Worm (Caenorhabditis elegans): ENCODE data around the gene Y59H11AR.10.

Y59H11AR.10 gene

DNA sequence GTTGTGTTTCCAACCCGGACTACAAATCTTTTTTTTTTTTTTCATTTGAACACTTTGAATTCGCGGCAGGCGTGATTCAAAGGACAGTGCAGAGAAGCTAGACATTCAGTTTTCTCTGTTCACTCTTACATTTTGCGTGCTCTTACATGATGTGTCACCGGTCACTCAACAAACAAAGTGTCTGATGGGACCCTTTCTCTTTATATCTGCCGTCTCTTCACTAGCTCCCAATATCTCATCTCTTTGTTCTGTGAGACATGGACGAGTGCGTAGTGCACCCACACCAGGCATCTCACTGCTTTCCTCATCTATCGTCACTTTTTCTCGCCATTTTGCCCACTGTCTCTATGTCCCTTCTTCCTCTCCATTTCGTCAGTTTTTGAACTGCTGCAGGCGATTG, 15.9 kb upstream of the Y59H11AR.10 start (continued):
- TF ChIP-seq sdz-38 (tag; optimal IDR thresholded peaks at IDR 0.05) (no peak), dpff-1 (tag; optimal IDR thresholded peaks at IDR 0.05) (no peak), cebp-2 (GFP tag; IDR thresholded peaks at IDR 0.05) (no peak), madf-3 (GFP tag; IDR thresholded peaks at IDR 0.05) (no peak), dpl-1 (GFP tag; optimal IDR thresholded peaks at IDR 0.05) (no peak), hlh-26 (GFP tag; conservative IDR thresholded peaks at IDR 0.05) (no peak), Y79H2A.3 (GFP tag; conservative IDR thresholded peaks at IDR 0.05) (no peak), ztf-3 (GFP tag; optimal IDR thresholded peaks at IDR 0.05) (no peak), unc-130 (GFP tag; optimal IDR thresholded peaks at IDR 0.05) (no peak), zfh-2 (GFP tag; conservative IDR thresholded peaks at IDR 0.05) (no peak), bed-2 (GFP tag; IDR thresholded peaks at IDR 0.05) (no peak)

DNA sequence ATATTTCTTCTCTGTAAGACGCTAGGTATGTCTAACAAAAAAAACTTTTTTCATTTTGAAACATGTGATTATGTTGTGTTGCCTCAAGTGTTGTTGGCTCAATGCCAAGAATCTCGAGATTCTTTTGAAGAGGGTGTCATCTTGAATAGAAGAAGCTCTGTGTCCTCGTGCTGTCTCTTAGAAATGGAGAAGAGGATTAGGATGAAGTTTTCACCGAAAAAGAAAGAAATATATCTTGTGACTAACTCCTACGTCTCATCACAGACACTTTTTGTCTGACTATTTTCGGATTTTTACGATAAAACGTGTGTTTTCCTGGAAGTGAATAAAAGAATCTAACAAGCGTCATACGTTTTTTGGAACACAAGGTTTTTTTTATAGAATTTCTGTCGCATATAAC, 15.4 kb upstream of the Y59H11AR.10 start:
- TF ChIP-seq B0336.3 (GFP tag; IDR thresholded peaks at IDR 0.05), result no peak
- no peak for TF ChIP-seq K12H6.12 (tag; optimal IDR thresholded peaks at IDR 0.05)
- TF ChIP-seq ekl-4 (GFP tag; IDR thresholded peaks at IDR 0.05), result no peak
- no peak for TF ChIP-seq lsy-27 (tag; optimal IDR thresholded peaks at IDR 0.05; ENCODE audit: borderline replicate concordance, insufficient read depth)
- no peak for TF ChIP-seq rec-8 (tag; optimal IDR thresholded peaks at IDR 0.05)
- TF ChIP-seq F10E7.11 (tag; optimal IDR thresholded peaks at IDR 0.05), result no peak
- no peak for TF ChIP-seq ztf-28 (GFP tag; IDR thresholded peaks at IDR 0.05)
- TF ChIP-seq repo-1 (tag; optimal IDR thresholded peaks at IDR 0.05), result no peak
- no peak for TF ChIP-seq lin-54 (GFP tag; optimal IDR thresholded peaks at IDR 0.05)

DNA sequence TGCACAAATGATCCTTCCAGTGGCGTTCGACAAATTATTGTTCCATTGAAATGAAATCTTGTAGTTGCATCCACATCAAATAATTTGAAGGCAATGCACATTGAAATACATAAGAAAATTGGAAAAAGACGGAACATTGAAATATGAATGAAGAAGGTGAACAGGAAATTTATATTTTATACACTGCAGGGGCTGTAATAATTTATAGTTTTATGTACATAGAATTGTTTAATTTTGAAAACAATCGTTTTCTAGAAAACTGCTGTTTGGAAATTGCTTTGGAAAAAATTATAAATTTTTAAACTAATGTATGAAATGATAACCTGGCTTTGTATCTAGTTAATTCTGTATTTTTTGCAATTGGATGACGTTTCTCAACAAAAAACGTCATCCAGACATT, 7.7 kb upstream of the Y59H11AR.10 start, which contains the start of gene Y59H11AR.3:
TSS of gene Y59H11AR.3 (minus strand) at position 101 of the 400 bp plus-strand sequence.
- TF ChIP-seq unc-62 (GFP tag; optimal IDR thresholded peaks at IDR 0.05), result no peak
- TF ChIP-seq let-526 (GFP tag; IDR thresholded peaks at IDR 0.05), result no peak
- TF ChIP-seq mel-28 (tag; optimal IDR thresholded peaks at IDR 0.05; ENCODE audit: borderline replicate concordance), result no peak
- no peak for TF ChIP-seq ama-1 (optimal IDR thresholded peaks at IDR 0.05)
- no peak for TF ChIP-seq ama-1 (GFP tag; optimal IDR thresholded peaks at IDR 0.05)
- no peak for TF ChIP-seq F22D6.2 (tag; optimal IDR thresholded peaks at IDR 0.05)
- TF ChIP-seq chd-7 (tag; optimal IDR thresholded peaks at IDR 0.05), result no peak
- TF ChIP-seq xnd-1 (tag; optimal IDR thresholded peaks at IDR 0.05), result no peak
- no peak for TF ChIP-seq hmg-1.2 (GFP tag; IDR thresholded peaks at IDR 0.05)
- no peak for TF ChIP-seq dox-1 (GFP tag; IDR thresholded peaks at IDR 0.05)
- no peak for TF ChIP-seq hlh-12 (tag; optimal IDR thresholded peaks at IDR 0.05)
- no peak for TF ChIP-seq pbrm-1 (GFP tag; IDR thresholded peaks at IDR 0.05)
- no peak for TF ChIP-seq aptf-3 (GFP tag; IDR thresholded peaks at IDR 0.05)
- no peak for TF ChIP-seq hlh-26 (GFP tag; conservative IDR thresholded peaks at IDR 0.05)
- no peak for TF ChIP-seq madf-10 (tag; optimal IDR thresholded peaks at IDR 0.05)
- TF ChIP-seq ccch-3 (GFP tag; optimal IDR thresholded peaks at IDR 0.05), result no peak
- TF ChIP-seq B0336.3 (GFP tag; IDR thresholded peaks at IDR 0.05), result no peak
- TF ChIP-seq lir-1 (GFP tag; conservative IDR thresholded peaks at IDR 0.05), result no peak
- no peak for TF ChIP-seq dpff-1 (tag; optimal IDR thresholded peaks at IDR 0.05)
- TF ChIP-seq Y95B8A.8 (GFP tag; IDR thresholded peaks at IDR 0.05), result no peak
- no peak for TF ChIP-seq sptf-2 (GFP tag; optimal IDR thresholded peaks at IDR 0.05)
